Worm (Caenorhabditis elegans) whole organism, L4 larva: ENCODE results near the gene W06A7.4.

Source experiments
- egl-27 ChIP-seq: sonication (generic microtip); optimal IDR thresholded peaks from 3 replicates; lab custom pipeline; 2017; ENCODE audit warnings: missing biosample characterization, missing genetic modification reagents, missing genetic modification characterization
- hlh-30 ChIP-seq: sonication (generic microtip); optimal IDR thresholded peaks from 2 replicates; lab custom pipeline; 2017; ENCODE audit warnings: antibody characterized with exemption, mild to moderate bottlenecking, missing genetic modification characterization, missing compliant biosample characterization; ENCODE audit not compliant: insufficient read depth
- lsy-2 ChIP-seq, 2 experiments: fragments of 150-350 bp in 1 of 2; sonication (generic microtip) in 1 of 2; optimal IDR thresholded peaks; 2 replicates each; lab custom pipeline; 2014 to 2017; ENCODE audit warnings: missing biosample characterization in 2 of 2, missing genetic modification characterization in 2 of 2
- nhr-28 ChIP-seq: fragments of 150-350 bp; optimal IDR thresholded peaks from 2 replicates; lab custom pipeline; 2014; ENCODE audit warnings: missing biosample characterization, missing genetic modification characterization
- nhr-6 ChIP-seq: fragments of 150-350 bp; optimal IDR thresholded peaks from 2 replicates; lab custom pipeline; 2014; ENCODE audit warnings: missing biosample characterization, missing genetic modification characterization
- nhr-77 ChIP-seq: fragments of 150-350 bp; optimal IDR thresholded peaks from 2 replicates; lab custom pipeline; 2014; ENCODE audit warnings: missing biosample characterization, missing genetic modification characterization
- pha-4 ChIP-seq, 2 experiments: fragments of 150-350 bp in 1 of 2; fragments of 200-800 bp in 1 of 2; sonication (Bioruptor generic) in 1 of 2; IDR thresholded peaks in 1 of 2; optimal IDR thresholded peaks in 1 of 2; 2 replicates each; pipeline versions ENCODE4 v1.3.6 to Lab custom; 2014 to 2022; ENCODE audit warnings: missing genetic modification characterization in 2 of 2, missing genetic modification reagents in 2 of 2, missing biosample characterization in 1 of 2, missing compliant biosample characterization in 1 of 2
- pqm-1 ChIP-seq: sonication (generic microtip); optimal IDR thresholded peaks from 2 replicates; lab custom pipeline; 2017; ENCODE audit warnings: missing biosample characterization, missing genetic modification characterization
- snpc-1.2 ChIP-seq: fragments of 200-800 bp; sonication (Bioruptor generic); IDR thresholded peaks from 2 replicates; pipeline ENCODE4 v1.3.6; 2022; ENCODE audit warnings: missing genetic modification reagents, missing genetic modification characterization, missing compliant biosample characterization
- snpc-4 ChIP-seq: fragments of 150-350 bp; optimal IDR thresholded peaks from 2 replicates; lab custom pipeline; 2014; ENCODE audit warnings: missing biosample characterization, missing genetic modification characterization
- unc-62 ChIP-seq, 3 experiments: fragments of 150-350 bp in 1 of 3; sonication (generic microtip); optimal IDR thresholded peaks in 2 of 3; peaks in 1 of 3; 1 replicate in 1 of 3; 2 replicates in 2 of 3; lab custom pipeline; 2014 to 2017; ENCODE audit warnings: missing biosample characterization in 3 of 3, missing genetic modification characterization in 3 of 3, missing genetic modification reagents in 3 of 3, missing genotype in 1 of 3
- vab-7 ChIP-seq: fragments of 200-800 bp; sonication (Bioruptor generic); IDR thresholded peaks from 2 replicates; pipeline ENCODE4 v1.3.6; 2022; ENCODE audit warnings: missing genetic modification reagents, missing genetic modification characterization, missing compliant biosample characterization
- zag-1 ChIP-seq: fragments of 150-350 bp; optimal IDR thresholded peaks from 2 replicates; lab custom pipeline; 2014; ENCODE audit warnings: missing biosample characterization, missing genetic modification characterization
- zip-2 ChIP-seq: fragments of 150-350 bp; optimal IDR thresholded peaks from 2 replicates; lab custom pipeline; 2014; ENCODE audit warnings: missing biosample characterization, missing genetic modification characterization

DNA sequence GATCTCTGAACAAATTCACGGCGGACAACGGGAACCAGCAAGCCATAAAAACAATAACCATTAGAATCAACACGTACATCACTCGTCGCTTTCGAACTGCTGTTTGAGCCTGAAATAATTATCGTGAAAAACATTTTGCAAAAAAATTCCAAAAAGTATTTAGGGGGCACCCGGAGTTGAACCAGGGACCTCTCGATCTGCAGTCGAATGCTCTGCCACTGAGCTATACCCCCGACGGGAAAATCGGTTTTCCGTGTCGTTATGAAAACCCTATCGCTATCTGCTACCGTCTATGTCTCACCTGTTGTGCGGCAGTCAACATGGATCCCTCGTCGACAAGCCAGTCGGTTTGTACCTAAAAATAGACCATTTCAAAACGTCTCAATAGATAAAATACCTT, 31.4 kb downstream of the W06A7.4 start:
- TF ChIP-seq lsy-2 (tag; optimal IDR thresholded peaks at IDR 0.05; lab: Kevin White, UChicago) (no peak), nhr-77 (peak; percentile 6), vab-7 (GFP tag; lab: Robert Waterston, UW) (peak; percentile 48; the same call in 1 of the 2 replicates), hlh-30 (tag; lab: Kevin White, UChicago) (no peak), zag-1 (no peak), nhr-6 (tag; lab: Kevin White, UChicago) (no peak), snpc-1.2 (GFP tag; lab: Robert Waterston, UW) (no peak), egl-27 (tag; lab: Kevin White, UChicago) (no peak), nhr-28 (peak; percentile 8), pha-4 (GFP tag; IDR thresholded peaks at IDR 0.05; lab: Robert Waterston, UW) (peak; percentile 71; the same call in 1 of the 2 replicates), pha-4 (tag; optimal IDR thresholded peaks at IDR 0.05; lab: Kevin White, UChicago) (no peak), pqm-1 (tag; lab: Kevin White, UChicago) (no peak), snpc-4 (tag; lab: Kevin White, UChicago) (peak; percentile 28), zip-2 (tag; lab: Kevin White, UChicago) (no peak), unc-62 (GFP tag; optimal IDR thresholded peaks at IDR 0.05 in 1 of 2; lab: Kevin White, UChicago) (no peak), unc-62 (tag; optimal IDR thresholded peaks at IDR 0.05; lab: Kevin White, UChicago) (no peak)
